Worm (Caenorhabditis elegans): ENCODE measurements around the gene cbp-3.

ce11 chrIII:9874515-9874914, 39.3 kb upstream of the cbp-3 start:
- TF ChIP-seq lin-40 (tag; optimal IDR thresholded peaks at IDR 0.05), result no peak
- TF ChIP-seq nfya-2 (GFP tag; IDR thresholded peaks at IDR 0.05), result no peak
- no peak for TF ChIP-seq efl-1 (GFP tag; optimal IDR thresholded peaks at IDR 0.05)
- TF ChIP-seq F39B2.1 (GFP tag; IDR thresholded peaks at IDR 0.05), result no peak
- TF ChIP-seq sdz-38 (tag; optimal IDR thresholded peaks at IDR 0.05), result no peak
- no peak for TF ChIP-seq unc-62 (GFP tag; optimal IDR thresholded peaks at IDR 0.05)
- TF ChIP-seq F55B11.4 (tag; optimal IDR thresholded peaks at IDR 0.05; ENCODE audit: borderline replicate concordance, insufficient read depth), result no peak
